Fruit fly (Drosophila melanogaster) whole organism, wandering third instar larva: ENCODE data around the gene CG13711.

Experiments
- Abd-B ChIP-seq: fragments of >200 bp; optimal IDR thresholded peaks from 2 replicates; lab custom pipeline; 2017; ENCODE audit warnings: missing biosample characterization, missing genetic modification characterization
- CG32264 ChIP-seq: fragments of 200-800 bp; sonication (Bioruptor generic); optimal IDR thresholded peaks from 2 replicates; lab custom pipeline; 2016; ENCODE audit warnings: missing biosample characterization, missing genetic modification characterization
- CG9705 ChIP-seq: fragments of 200-800 bp; sonication (Bioruptor generic); optimal IDR thresholded peaks from 2 replicates; lab custom pipeline; 2018; ENCODE audit warnings: missing biosample characterization, mild to moderate bottlenecking, missing genetic modification characterization
- CrebA ChIP-seq: fragments of 200-800 bp; sonication (Bioruptor generic); optimal IDR thresholded peaks from 2 replicates; lab custom pipeline; 2016; ENCODE audit warnings: missing biosample characterization, mild to moderate bottlenecking, missing genetic modification characterization, borderline replicate concordance
- Dfd ChIP-seq: fragments of >200 bp; optimal IDR thresholded peaks from 2 replicates; lab custom pipeline; 2017; ENCODE audit warnings: missing biosample characterization, missing genetic modification characterization
- Hnf4 ChIP-seq: fragments of 200-800 bp; sonication (Bioruptor generic); optimal IDR thresholded peaks from 2 replicates; lab custom pipeline; 2016; ENCODE audit warnings: missing biosample characterization, mild to moderate bottlenecking, missing genetic modification characterization
- Hr78 ChIP-seq: fragments of >200 bp; optimal IDR thresholded peaks from 2 replicates; lab custom pipeline; 2017; ENCODE audit warnings: missing biosample characterization, missing genetic modification characterization
- Jra ChIP-seq: sonication (Bioruptor generic); optimal IDR thresholded peaks from 2 replicates; lab custom pipeline; 2016; ENCODE audit warnings: missing biosample characterization, missing genetic modification characterization
- Mio ChIP-seq: sonication (Bioruptor generic); optimal IDR thresholded peaks from 2 replicates; lab custom pipeline; 2016; ENCODE audit warnings: missing biosample characterization, missing genetic modification characterization
- Myc ChIP-seq: fragments of >200 bp; optimal IDR thresholded peaks from 2 replicates; lab custom pipeline; 2017
- N ChIP-seq: fragments of >200 bp; optimal IDR thresholded peaks from 2 replicates; lab custom pipeline; 2018; ENCODE audit warnings: missing biosample characterization, missing external identifiers, missing genetic modification characterization
- OdsH ChIP-seq: fragments of 200-800 bp; sonication (Bioruptor generic); optimal IDR thresholded peaks from 2 replicates; lab custom pipeline; 2016; ENCODE audit warnings: missing biosample characterization, mild to moderate bottlenecking, missing genetic modification characterization
- Rel ChIP-seq, 2 experiments: fragments of 200-800 bp; sonication (Bioruptor generic) in 1 of 2; optimal IDR thresholded peaks; 2 replicates in 1 of 2; 3 replicates in 1 of 2; lab custom pipeline; 2016 to 2019; ENCODE audit warnings: mild to moderate bottlenecking in 2 of 2, missing biosample characterization in 2 of 2, missing genetic modification characterization in 2 of 2, moderate library complexity in 1 of 2
- Sp1 ChIP-seq: fragments of 200-800 bp; sonication (Bioruptor generic); optimal IDR thresholded peaks from 3 replicates; lab custom pipeline; 2019; ENCODE audit warnings: missing biosample characterization, mild to moderate bottlenecking, missing genetic modification characterization, moderate library complexity
- Vsx2 ChIP-seq: fragments of 200-300, 225-300 bp; sonication (Bioruptor generic); optimal IDR thresholded peaks from 2 replicates; lab custom pipeline; 2018; ENCODE audit warnings: missing biosample characterization, missing genetic modification characterization; ENCODE audit not compliant: partially characterized antibody
- brk ChIP-seq: fragments of 200-800 bp; sonication (Bioruptor generic); optimal IDR thresholded peaks from 2 replicates; lab custom pipeline; 2016; ENCODE audit warnings: missing biosample characterization, mild to moderate bottlenecking, missing genetic modification characterization
- dl ChIP-seq, 2 experiments: fragments of 175-275, 200-275 bp in 1 of 2; fragments of 200-275 bp in 1 of 2; sonication (Bioruptor generic); optimal IDR thresholded peaks; lab custom pipeline; 2018; ENCODE audit warnings: mild to moderate bottlenecking in 2 of 2, missing biosample characterization in 2 of 2, missing genetic modification characterization in 2 of 2, moderate library complexity in 2 of 2; ENCODE audit not compliant: partially characterized antibody in 2 of 2, insufficient read depth in 1 of 2
- dmrt93B ChIP-seq: fragments of 200-800 bp; sonication (Bioruptor generic); optimal IDR thresholded peaks from 2 replicates; lab custom pipeline; 2018; ENCODE audit warnings: missing biosample characterization, mild to moderate bottlenecking, missing genetic modification characterization
- dsf ChIP-seq: sonication (Bioruptor generic); optimal IDR thresholded peaks from 2 replicates; lab custom pipeline; 2016; ENCODE audit warnings: missing biosample characterization, missing genetic modification characterization, borderline replicate concordance
- ey ChIP-seq: fragments of 200-800 bp; sonication (Bioruptor generic); optimal IDR thresholded peaks from 2 replicates; lab custom pipeline; 2016; ENCODE audit warnings: missing biosample characterization, missing genetic modification characterization
- foxo ChIP-seq, 2 experiments: fragments of 200-800 bp; sonication (Bioruptor generic); optimal IDR thresholded peaks; 2 replicates in 1 of 2; 3 replicates in 1 of 2; lab custom pipeline; 2016 to 2017; ENCODE audit warnings: missing biosample characterization in 2 of 2, missing genetic modification characterization in 2 of 2
- fru ChIP-seq: fragments of 200-800 bp; sonication (Bioruptor generic); optimal IDR thresholded peaks from 3 replicates; lab custom pipeline; 2016; ENCODE audit warnings: missing biosample characterization, mild to moderate bottlenecking, missing genetic modification characterization
- jim ChIP-seq: fragments of 175-275, 200-325 bp; sonication (Bioruptor generic); optimal IDR thresholded peaks from 2 replicates; lab custom pipeline; 2016; ENCODE audit warnings: missing biosample characterization, mild to moderate bottlenecking, missing genetic modification characterization
- lola ChIP-seq: fragments of >200 bp; optimal IDR thresholded peaks from 2 replicates; lab custom pipeline; 2017; ENCODE audit warnings: missing biosample characterization, missing genetic modification characterization
- psq ChIP-seq: fragments of 200-800 bp; sonication (Bioruptor generic); optimal IDR thresholded peaks from 3 replicates; lab custom pipeline; 2017; ENCODE audit warnings: missing biosample characterization, mild to moderate bottlenecking, missing genetic modification characterization, moderate library complexity
- rgr ChIP-seq: fragments of 200-800 bp; sonication (Bioruptor generic); optimal IDR thresholded peaks from 3 replicates; lab custom pipeline; 2016; ENCODE audit warnings: missing biosample characterization, mild to moderate bottlenecking, missing genetic modification characterization
- sage ChIP-seq: fragments of 200-800 bp; sonication (Bioruptor generic); optimal IDR thresholded peaks from 2 replicates; lab custom pipeline; 2016; ENCODE audit warnings: missing biosample characterization, mild to moderate bottlenecking, missing genetic modification characterization
- tai ChIP-seq: sonication (Bioruptor generic); optimal IDR thresholded peaks from 2 replicates; lab custom pipeline; 2016; ENCODE audit warnings: missing biosample characterization, missing genetic modification characterization
- usp ChIP-seq: fragments of >200 bp; optimal IDR thresholded peaks from 2 replicates; lab custom pipeline; 2017; ENCODE audit warnings: missing biosample characterization, missing genetic modification characterization
- woc ChIP-seq: sonication (Bioruptor generic); optimal IDR thresholded peaks from 2 replicates; lab custom pipeline; 2016; ENCODE audit warnings: missing biosample characterization, mild to moderate bottlenecking, missing genetic modification characterization

The CG13711 gene

DNA sequence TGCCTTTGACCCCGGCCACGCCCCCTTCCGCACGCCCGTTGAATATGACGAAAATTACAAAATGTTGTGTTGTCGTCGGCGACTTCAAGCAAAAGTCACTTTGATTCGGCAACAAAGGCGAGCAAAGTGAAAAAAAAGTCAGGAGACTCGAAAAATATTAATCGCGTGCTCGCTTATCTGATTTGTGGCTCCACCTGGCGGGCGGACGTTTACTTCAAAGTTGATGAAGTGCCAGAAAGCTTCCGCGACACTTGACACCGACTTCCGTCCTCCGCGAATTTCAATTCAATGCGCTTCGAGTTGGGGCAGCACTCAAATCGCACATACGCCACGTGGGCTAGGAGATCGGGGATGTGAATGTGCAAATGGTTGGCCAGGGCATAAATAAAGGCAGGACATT, 18.7 kb downstream of the CG13711 start:
- TF ChIP-seq Sp1 (GFP tag; lab: Kevin White, UChicago): no peak
- no peak for TF ChIP-seq brk (GFP tag; lab: Kevin White, UChicago)
- no peak for TF ChIP-seq Vsx2 (GFP tag; lab: Kevin White, UChicago)
- TF ChIP-seq Abd-B (GFP tag; lab: Kevin White, UChicago): no peak
- no peak for TF ChIP-seq lola (GFP tag; lab: Kevin White, UChicago)
- no peak for TF ChIP-seq OdsH (GFP tag; lab: Kevin White, UChicago)
- TF ChIP-seq N (GFP tag; lab: Kevin White, UChicago): no peak
- no peak for TF ChIP-seq Hnf4

DNA sequence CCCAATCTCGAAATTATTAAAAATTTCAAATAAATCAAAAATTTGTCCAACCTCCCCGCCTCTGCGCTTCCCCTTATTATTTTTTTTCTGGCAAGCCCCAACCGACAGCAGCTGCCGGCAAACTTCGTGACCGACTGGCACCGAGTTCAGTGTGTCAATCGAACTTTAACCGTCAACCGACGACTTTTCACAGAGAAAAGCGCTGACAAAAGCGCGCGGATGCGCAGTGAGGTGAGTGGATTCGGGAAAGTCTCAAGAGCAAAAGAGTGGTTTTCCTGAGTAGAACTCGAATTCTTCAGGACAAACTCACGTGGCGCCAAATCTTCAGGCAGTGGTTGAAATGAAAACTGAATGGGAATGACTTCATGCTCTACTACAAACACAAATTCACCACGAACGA, 43.0 kb downstream of the CG13711 start:
- TF ChIP-seq psq: no peak
- no peak for TF ChIP-seq dsf (GFP tag; lab: Kevin White, UChicago)
- TF ChIP-seq CG32264 (GFP tag; lab: Kevin White, UChicago): no peak
- no peak for TF ChIP-seq N (GFP tag; lab: Kevin White, UChicago)
- TF ChIP-seq Dfd (GFP tag; lab: Kevin White, UChicago): no peak
- no peak for TF ChIP-seq dl (GFP tag; optimal IDR thresholded peaks at IDR 0.05; lab: Kevin White, UChicago; ENCODE audit: insufficient read depth in 1 of 2, partially characterized antibody in 2 of 2)
- TF ChIP-seq lola (GFP tag; lab: Kevin White, UChicago): no peak
- TF ChIP-seq Hr78: no peak
- no peak for TF ChIP-seq ey (GFP tag; lab: Kevin White, UChicago)
- no peak for TF ChIP-seq Mio
- TF ChIP-seq Jra (GFP tag; lab: Kevin White, UChicago): no peak
- TF ChIP-seq woc (GFP tag; lab: Kevin White, UChicago): no peak
- no peak for TF ChIP-seq dmrt93B (GFP tag; lab: Kevin White, UChicago)
- TF ChIP-seq CG9705 (GFP tag; lab: Kevin White, UChicago): no peak
- no peak for TF ChIP-seq Myc (lab: Kevin White, UChicago)
- no peak for TF ChIP-seq Vsx2 (GFP tag; lab: Kevin White, UChicago)
- no peak for TF ChIP-seq tai (GFP tag; lab: Kevin White, UChicago)
- TF ChIP-seq, all 38 proteins: peak for 0

DNA sequence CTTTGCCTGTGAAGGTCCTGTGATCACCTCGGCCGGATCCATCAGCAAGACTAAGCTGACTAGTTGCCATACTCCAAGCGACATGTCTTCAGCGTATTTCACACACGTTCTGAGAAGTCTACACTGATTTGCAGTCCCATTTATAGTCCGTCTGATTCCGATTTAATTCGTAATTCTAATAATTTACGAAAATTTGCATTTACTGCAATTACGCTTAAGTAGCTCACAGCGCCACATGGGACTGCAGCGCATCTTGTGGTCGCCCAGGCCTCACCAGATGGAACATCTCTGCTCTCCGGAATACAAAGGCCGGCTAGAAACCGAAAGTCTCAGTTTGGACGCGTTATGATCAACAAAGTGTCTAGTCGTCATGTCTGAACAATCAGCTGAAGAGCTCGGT, 47.5 kb downstream of the CG13711 start, which contains the start of gene CG7509:
CG7509 (minus strand) TSS at position 101 of the 400 bp plus-strand sequence.
- no peak for TF ChIP-seq foxo (GFP tag; optimal IDR thresholded peaks at IDR 0.05; lab: Kevin White, UChicago)
- TF ChIP-seq rgr: no peak
- no peak for TF ChIP-seq Rel (GFP tag; optimal IDR thresholded peaks at IDR 0.05; lab: Kevin White, UChicago)
- TF ChIP-seq Rel (tag; optimal IDR thresholded peaks at IDR 0.05; lab: Kevin White, UChicago): no peak

DNA sequence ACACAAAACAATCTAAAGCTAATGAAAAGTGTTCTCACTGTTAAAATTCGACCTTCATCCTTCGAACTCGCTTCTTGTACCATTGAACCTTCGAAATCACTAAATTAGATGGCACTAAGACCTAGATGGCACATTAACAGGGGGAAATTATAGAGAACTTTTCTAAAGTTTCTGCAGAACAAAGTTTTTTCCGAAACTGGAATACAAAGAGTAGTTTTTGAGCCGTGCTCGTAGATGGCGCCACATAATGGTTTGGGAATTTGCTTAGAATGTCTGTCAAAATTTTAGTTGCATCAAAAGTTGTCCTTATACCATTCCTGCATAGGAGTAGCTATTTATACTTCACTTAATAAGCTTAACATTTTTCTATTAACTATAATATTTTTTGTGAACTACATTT, 48.1 kb downstream of the CG13711 start:
- TF ChIP-seq Myc (lab: Kevin White, UChicago): peak; percentile 75
- no peak for TF ChIP-seq CrebA (GFP tag; lab: Kevin White, UChicago)

DNA sequence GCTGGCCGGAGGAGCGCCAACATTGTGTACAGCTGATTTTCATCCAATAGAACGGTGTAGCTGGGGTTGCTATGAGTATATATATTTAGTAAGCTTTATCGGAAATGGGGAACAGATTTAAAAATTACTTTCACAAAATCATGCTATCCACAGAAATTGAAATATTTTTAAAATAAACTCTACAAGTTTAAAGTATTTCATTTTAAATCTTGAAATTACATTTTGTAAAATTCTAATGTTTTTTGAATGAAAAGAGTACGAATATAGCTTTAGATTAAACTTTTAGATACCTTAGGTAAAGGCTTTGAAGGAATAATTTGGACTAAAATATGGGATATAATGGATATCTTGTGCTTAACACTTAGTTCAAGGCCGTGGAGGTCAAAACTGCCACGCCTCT, 49.6 kb downstream of the CG13711 start, which contains the start of gene CG18808:
CG18808 (minus strand) TSS at position 101 of the 400 bp plus-strand sequence.
- no peak for TF ChIP-seq fru (GFP tag; lab: Kevin White, UChicago)
- no peak for TF ChIP-seq sage
- TF ChIP-seq usp (GFP tag; lab: Kevin White, UChicago): no peak
- no peak for TF ChIP-seq dl (GFP tag; optimal IDR thresholded peaks at IDR 0.05; lab: Kevin White, UChicago; ENCODE audit: insufficient read depth in 1 of 2, partially characterized antibody in 2 of 2)
- TF ChIP-seq Jra (GFP tag; lab: Kevin White, UChicago): no peak
- TF ChIP-seq jim: no peak
- TF ChIP-seq CG9705 (GFP tag; lab: Kevin White, UChicago): no peak
- no peak for TF ChIP-seq ey (GFP tag; lab: Kevin White, UChicago)
- TF ChIP-seq foxo (GFP tag; optimal IDR thresholded peaks at IDR 0.05; lab: Kevin White, UChicago): no peak
- no peak for TF ChIP-seq dmrt93B (GFP tag; lab: Kevin White, UChicago)
- TF ChIP-seq Myc (lab: Kevin White, UChicago): no peak
- no peak for TF ChIP-seq rgr
- no peak for TF ChIP-seq Abd-B (GFP tag; lab: Kevin White, UChicago)
- TF ChIP-seq, all 38 proteins: peak for 0
